Worm (Caenorhabditis elegans) whole organism, L2 larva: ENCODE data around the gene T19C9.8.

ENCODE experiments used
- R02D3.7 ChIP-seq: fragments of 150-350 bp; optimal IDR thresholded peaks from 2 replicates; lab custom pipeline; 2014; ENCODE audit warnings: missing biosample characterization, missing genetic modification characterization
- lin-13 ChIP-seq: fragments of 150-350 bp; optimal IDR thresholded peaks from 2 replicates; lab custom pipeline; 2014; ENCODE audit warnings: missing biosample characterization, missing genetic modification reagents, missing genetic modification characterization
- lsy-2 ChIP-seq, 2 experiments: fragments of 150-350 bp in 1 of 2; sonication (generic microtip) in 1 of 2; optimal IDR thresholded peaks; 2 replicates each; lab custom pipeline; 2014 to 2017; ENCODE audit warnings: missing biosample characterization in 2 of 2, missing genetic modification characterization in 2 of 2
- nhr-12 ChIP-seq: fragments of 150-350 bp; optimal IDR thresholded peaks from 2 replicates; lab custom pipeline; 2014; ENCODE audit warnings: missing biosample characterization, missing genetic modification characterization
- nhr-237 ChIP-seq: fragments of 150-350 bp; optimal IDR thresholded peaks from 2 replicates; lab custom pipeline; 2014; ENCODE audit warnings: missing biosample characterization, missing genetic modification characterization
- nhr-6 ChIP-seq: fragments of 150-350 bp; optimal IDR thresholded peaks from 2 replicates; lab custom pipeline; 2014; ENCODE audit warnings: missing biosample characterization, missing genetic modification characterization
- peb-1 ChIP-seq: fragments of 150-350 bp; optimal IDR thresholded peaks from 2 replicates; lab custom pipeline; 2014; ENCODE audit warnings: missing biosample characterization, missing genetic modification characterization

DNA sequence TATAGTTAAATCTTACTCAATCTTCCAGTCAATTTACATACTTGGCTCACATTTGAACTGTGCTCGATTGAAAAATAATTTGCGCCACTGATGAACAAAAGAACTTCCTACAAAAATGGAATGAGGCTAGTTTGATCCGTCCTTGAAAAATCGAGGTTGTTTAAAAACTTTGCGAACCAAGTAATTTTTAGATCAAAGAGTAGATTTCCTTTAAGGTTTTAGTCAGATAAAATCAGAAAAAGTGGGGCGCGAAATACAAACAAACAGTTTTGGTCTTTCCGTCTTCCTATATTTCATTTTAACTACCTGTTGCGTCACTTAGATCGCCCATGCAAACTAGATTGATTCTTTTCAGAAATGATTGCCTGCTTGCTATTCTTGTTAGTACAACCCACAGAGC is 37.0 kb upstream of the T19C9.8 start, which contains the start of gene Y68A4A.10:
- TF ChIP-seq lin-13 (GFP tag; lab: Kevin White, UChicago) (no peak), nhr-6 (no peak), R02D3.7 (no peak), lsy-2 (tag; optimal IDR thresholded peaks at IDR 0.05; lab: Kevin White, UChicago) (no peak), nhr-12 (tag; lab: Kevin White, UChicago) (no peak), peb-1 (tag; lab: Kevin White, UChicago) (no peak), nhr-237 (no peak)
